Fruit fly (Drosophila melanogaster): Measurements from ENCODE around the gene CG3009.

CG3009 gene

DNA sequence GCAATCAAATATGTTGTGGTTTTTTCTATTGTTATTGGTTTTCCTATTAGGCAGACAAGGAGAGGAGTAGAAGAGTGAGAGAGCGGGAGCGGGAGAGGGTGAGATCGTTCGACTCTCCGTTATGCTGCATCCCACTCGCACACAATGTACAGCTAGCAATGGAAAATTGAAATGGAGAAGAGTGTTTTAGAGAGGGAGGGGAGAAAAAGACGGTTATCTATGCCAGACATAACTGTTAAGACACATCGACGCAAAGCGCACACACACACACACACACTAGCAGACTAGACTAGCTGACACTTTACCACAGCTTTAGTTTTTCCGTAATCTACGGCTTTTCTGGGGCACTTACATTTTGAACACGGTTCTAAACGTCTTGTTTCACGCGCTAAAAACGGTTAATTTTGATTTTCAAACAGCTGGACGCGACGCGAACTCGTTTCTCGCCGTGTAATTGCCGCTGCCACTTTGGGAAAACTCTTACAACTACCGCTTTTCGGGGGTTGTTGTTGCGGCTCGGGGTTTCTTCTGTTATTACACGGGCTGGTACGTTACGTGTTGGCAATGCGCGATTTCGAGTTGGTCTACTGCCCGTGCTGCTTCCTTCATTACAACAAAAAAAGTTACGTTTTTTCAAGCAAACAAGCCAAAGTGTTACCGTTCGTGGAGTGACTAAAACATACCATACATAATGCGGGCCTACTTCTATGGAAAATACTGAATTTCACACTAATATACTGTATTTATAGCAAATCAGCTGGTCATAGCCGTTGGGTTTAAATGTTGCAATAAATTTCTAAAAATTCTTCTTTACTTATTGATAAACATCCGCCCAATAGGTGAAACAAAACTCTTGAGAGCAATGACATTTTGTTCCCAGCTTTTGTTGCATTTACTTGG is 12.7 kb upstream of the CG3009 start, which contains the start of gene fzr:
Gene fzr, minus strand, starts transcription at position 625 of the 900 bp plus-strand sequence.
- TF ChIP-seq Rel (GFP tag; optimal IDR thresholded peaks at IDR 0.05) (no peak), Rel (tag; optimal IDR thresholded peaks at IDR 0.05) (peak; percentile 38), Sp1 (GFP tag; optimal IDR thresholded peaks at IDR 0.05) (no peak), Myc (optimal IDR thresholded peaks at IDR 0.05) (peak; percentile 69)

DNA sequence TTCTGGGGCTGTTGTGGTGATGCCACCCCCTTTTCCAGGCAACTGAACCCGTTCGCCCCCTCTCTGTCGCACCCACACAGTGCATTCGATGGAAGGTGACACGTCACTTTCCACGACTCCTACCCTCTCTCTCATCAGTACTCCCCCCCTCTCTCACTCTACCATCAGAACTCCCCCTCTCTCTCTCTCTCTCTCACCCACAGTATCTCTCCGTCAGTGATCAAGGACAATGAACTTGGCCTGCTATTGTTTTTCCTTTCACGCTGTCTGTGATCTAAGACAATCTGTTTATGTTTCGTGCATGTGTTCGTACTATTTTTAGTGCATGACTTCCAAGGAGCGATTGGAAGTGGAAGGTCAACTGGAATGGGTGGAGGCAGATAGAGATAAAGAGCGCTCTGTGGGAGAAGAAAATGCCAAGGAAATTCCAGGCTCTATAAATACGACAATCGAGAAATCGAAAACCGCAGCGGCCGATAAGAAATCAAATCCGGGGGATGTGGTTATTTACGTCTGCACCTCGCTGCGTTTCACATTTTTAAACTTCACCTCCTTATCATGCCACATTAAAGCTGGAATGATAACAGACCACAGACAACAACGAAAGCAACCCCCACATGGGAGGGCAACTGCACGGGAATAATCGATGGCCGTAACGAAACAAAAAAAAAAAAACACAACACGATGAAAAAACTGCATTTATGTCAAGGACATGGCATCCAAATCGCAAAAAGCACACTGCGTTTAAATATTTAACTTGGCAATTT is 11.8 kb upstream of the CG3009 start:
- TF ChIP-seq GATAd (GFP tag; optimal IDR thresholded peaks at IDR 0.05) (peak; percentile 4), Rel (GFP tag; optimal IDR thresholded peaks at IDR 0.05) (no peak), Rel (tag; optimal IDR thresholded peaks at IDR 0.05) (peak; percentile 15), Mio (GFP tag; optimal IDR thresholded peaks at IDR 0.05) (no peak)

DNA sequence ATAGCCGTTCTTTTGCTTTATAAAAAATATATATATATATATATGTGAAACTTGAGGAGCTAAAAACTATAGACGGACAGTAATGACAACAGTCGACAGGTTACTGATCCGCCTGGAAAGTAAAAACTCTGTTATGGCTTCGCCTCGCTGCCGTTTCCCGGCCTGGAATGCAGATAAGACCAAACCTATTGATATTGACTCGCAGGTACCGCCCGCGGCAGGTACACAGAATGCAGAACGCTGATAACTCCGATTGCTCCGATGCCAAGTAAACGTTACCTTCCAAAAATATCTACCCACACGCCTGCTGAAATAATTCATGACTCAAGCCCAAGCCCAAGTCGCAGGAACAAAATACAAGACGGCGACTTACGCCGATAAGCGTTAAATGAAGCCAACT is 10.9 kb upstream of the CG3009 start:
- peak; percentile 5 for TF ChIP-seq Sp1 (GFP tag; optimal IDR thresholded peaks at IDR 0.05)
- peak; percentile 30 for TF ChIP-seq rgr (GFP tag; optimal IDR thresholded peaks at IDR 0.05)
- no peak for TF ChIP-seq jim (GFP tag; optimal IDR thresholded peaks at IDR 0.05)
- TF ChIP-seq GATAd (GFP tag; optimal IDR thresholded peaks at IDR 0.05), result peak; percentile 21
- TF ChIP-seq Jra (GFP tag; optimal IDR thresholded peaks at IDR 0.05), result no peak
- no peak for TF ChIP-seq dmrt93B (GFP tag; optimal IDR thresholded peaks at IDR 0.05)
- TF ChIP-seq CG32264 (GFP tag; optimal IDR thresholded peaks at IDR 0.05), result no peak
- no peak for TF ChIP-seq sage (GFP tag; optimal IDR thresholded peaks at IDR 0.05)
- TF ChIP-seq fru (GFP tag; optimal IDR thresholded peaks at IDR 0.05), result no peak
- TF ChIP-seq Hr83 (GFP tag; optimal IDR thresholded peaks at IDR 0.05; ENCODE audit: poor library complexity, severe bottlenecking), result peak; percentile 22
- no peak for TF ChIP-seq Abd-B (GFP tag; optimal IDR thresholded peaks at IDR 0.05)
- no peak for TF ChIP-seq brk (GFP tag; optimal IDR thresholded peaks at IDR 0.05)
- no peak for TF ChIP-seq usp (GFP tag; optimal IDR thresholded peaks at IDR 0.05)
- no peak for TF ChIP-seq tai (GFP tag; optimal IDR thresholded peaks at IDR 0.05)
- no peak for TF ChIP-seq woc (GFP tag; optimal IDR thresholded peaks at IDR 0.05)
- TF ChIP-seq h (GFP tag; optimal IDR thresholded peaks at IDR 0.05), result peak; percentile 30
- TF ChIP-seq dsf (GFP tag; optimal IDR thresholded peaks at IDR 0.05; ENCODE audit: borderline replicate concordance), result peak; percentile 52
- TF ChIP-seq Dfd (GFP tag; optimal IDR thresholded peaks at IDR 0.05), result no peak
- no peak for TF ChIP-seq CG9705 (GFP tag; optimal IDR thresholded peaks at IDR 0.05)
- TF ChIP-seq Mio (GFP tag; optimal IDR thresholded peaks at IDR 0.05), result no peak
- no peak for TF ChIP-seq psq (GFP tag; optimal IDR thresholded peaks at IDR 0.05)
- TF ChIP-seq br (GFP tag; optimal IDR thresholded peaks at IDR 0.05), result peak; percentile 5
- TF ChIP-seq Hnf4 (GFP tag; optimal IDR thresholded peaks at IDR 0.05), result peak; percentile 19
- no peak for TF ChIP-seq foxo (GFP tag; optimal IDR thresholded peaks at IDR 0.05)

DNA sequence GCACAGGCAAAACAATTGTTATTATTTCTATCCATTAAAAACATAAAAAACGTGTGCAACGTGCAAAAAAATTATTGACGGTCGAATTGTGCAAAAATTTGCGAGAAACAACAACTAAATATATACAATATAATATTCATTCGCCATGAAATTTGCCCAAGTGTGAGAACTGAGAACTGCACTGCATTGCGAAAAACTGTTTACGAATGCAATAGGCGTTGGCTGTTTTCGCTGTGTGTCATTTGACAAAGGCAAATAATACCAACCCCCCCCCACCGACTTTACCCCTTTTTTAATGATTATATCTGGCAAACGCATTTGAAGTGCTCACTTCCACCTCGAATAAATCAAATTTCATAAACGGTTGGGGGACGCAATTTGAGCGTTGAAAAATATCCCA is 8.6 kb upstream of the CG3009 start:
- TF ChIP-seq CG32264 (GFP tag; optimal IDR thresholded peaks at IDR 0.05) (no peak), Hr83 (GFP tag; optimal IDR thresholded peaks at IDR 0.05; ENCODE audit: poor library complexity, severe bottlenecking) (no peak), CG9705 (GFP tag; optimal IDR thresholded peaks at IDR 0.05) (no peak), usp (GFP tag; optimal IDR thresholded peaks at IDR 0.05) (no peak), lola (GFP tag; optimal IDR thresholded peaks at IDR 0.05) (no peak), pan (optimal IDR thresholded peaks at IDR 0.05) (no peak), Rel (GFP tag; optimal IDR thresholded peaks at IDR 0.05) (no peak), Rel (tag; optimal IDR thresholded peaks at IDR 0.05) (no peak), Hnf4 (GFP tag; optimal IDR thresholded peaks at IDR 0.05) (no peak), Hr78 (GFP tag; optimal IDR thresholded peaks at IDR 0.05) (no peak), jim (GFP tag; optimal IDR thresholded peaks at IDR 0.05) (no peak), HLH106 (tag; optimal IDR thresholded peaks at IDR 0.05) (no peak), Vsx2 (GFP tag; optimal IDR thresholded peaks at IDR 0.05; ENCODE audit: partially characterized antibody) (no peak), h (GFP tag; optimal IDR thresholded peaks at IDR 0.05) (no peak), Myc (optimal IDR thresholded peaks at IDR 0.05) (no peak), Abd-B (GFP tag; optimal IDR thresholded peaks at IDR 0.05) (no peak)

Data from whole organism, wandering third instar larva.